Worm (Caenorhabditis elegans): ENCODE results near the gene srw-66.

DNA sequence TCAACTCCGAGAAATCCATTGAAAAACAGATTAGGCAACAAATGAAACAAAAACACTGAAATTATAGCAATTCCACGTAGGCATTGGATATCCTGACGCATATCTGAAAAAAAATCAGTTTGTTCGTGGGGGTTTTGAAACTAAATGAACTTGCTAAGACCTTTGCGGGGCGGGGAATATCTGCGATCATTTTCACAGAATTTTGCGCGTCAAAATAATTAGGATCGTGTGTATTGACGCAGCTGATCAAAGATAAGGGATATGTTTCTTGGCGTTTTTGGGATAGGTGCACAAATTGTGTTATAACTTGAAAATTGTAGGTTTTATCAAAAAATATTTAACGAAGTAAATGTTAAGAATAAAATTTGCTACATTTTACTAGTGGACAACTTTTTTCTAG lies 4.9 kb downstream of the srw-66 start, which contains the start of gene oac-30:
- TF ChIP-seq pha-4 (tag; optimal IDR thresholded peaks at IDR 0.05) (no peak), fkh-10 (GFP tag; optimal IDR thresholded peaks at IDR 0.05) (no peak)

Measured in whole organism, L3 larva.